Worm (Caenorhabditis elegans): ENCODE data around the gene spp-4.

- no peak for TF ChIP-seq ama-1 (optimal IDR thresholded peaks at IDR 0.05)
- no peak for TF ChIP-seq tbx-37 (GFP tag; conservative IDR thresholded peaks at IDR 0.05)
- TF ChIP-seq ceh-36 (tag; optimal IDR thresholded peaks at IDR 0.05): no peak
- TF ChIP-seq scrt-1 (GFP tag; IDR thresholded peaks at IDR 0.05): no peak
- TF ChIP-seq flt-1 (GFP tag; IDR thresholded peaks at IDR 0.05): no peak
- no peak for TF ChIP-seq hmg-4 (GFP tag; optimal IDR thresholded peaks at IDR 0.05)
- TF ChIP-seq hnd-1 (tag; optimal IDR thresholded peaks at IDR 0.05): no peak
- no peak for TF ChIP-seq B0310.2 (tag; optimal IDR thresholded peaks at IDR 0.05)
- no peak for TF ChIP-seq aly-1 (tag; optimal IDR thresholded peaks at IDR 0.05)
- no peak for TF ChIP-seq tbx-11 (GFP tag; IDR thresholded peaks at IDR 0.05)
- no peak for TF ChIP-seq hmbx-1 (tag; optimal IDR thresholded peaks at IDR 0.05)
- TF ChIP-seq pes-1 (GFP tag; IDR thresholded peaks at IDR 0.05): no peak
- no peak for TF ChIP-seq tra-4 (tag; optimal IDR thresholded peaks at IDR 0.05)
Measured at ce11 chrX:7326967-7327651, 8.6 kb upstream of the spp-4 start, which contains the start of gene sng-1.

Data from whole organism, early embryonic.